Fruit fly (Drosophila melanogaster): Measurements from ENCODE around the gene CG43390.

CG43390 gene

dm6 chr3L:11561946-11562760 is 17.6 kb downstream of the CG43390 start, which contains the start of the genes CG7394 and Mob2 (continued):
- TF ChIP-seq Pdp1 (GFP tag; optimal IDR thresholded peaks at IDR 0.05), result peak; percentile 61 to 91
- TF ChIP-seq HHEX (GFP tag; optimal IDR thresholded peaks at IDR 0.05), result peak; percentile 80
- TF ChIP-seq Sry-β (GFP tag; optimal IDR thresholded peaks at IDR 0.05), result peak; percentile 50
- TF ChIP-seq yki (optimal IDR thresholded peaks at IDR 0.05), result no peak
- peak; percentile 68 for TF ChIP-seq cas (GFP tag; IDR thresholded peaks at IDR 0.05)
- peak; percentile 84 for TF ChIP-seq kay (GFP tag; optimal IDR thresholded peaks at IDR 0.05)
- TF ChIP-seq so (GFP tag; IDR thresholded peaks at IDR 0.05), result peak; percentile 79; the same call in 2 of the 3 replicates
- TF ChIP-seq CG18262 (tag; optimal IDR thresholded peaks at IDR 0.05), result peak; percentile 86
- TF ChIP-seq E2f2 (GFP tag; IDR thresholded peaks at IDR 0.05), result peak; percentile 70
- TF ChIP-seq CG31365 (tag; optimal IDR thresholded peaks at IDR 0.05), result peak; percentile 57
- TF ChIP-seq CG10565 (GFP tag; optimal IDR thresholded peaks at IDR 0.05), result no peak
- TF ChIP-seq Hr3 (GFP tag; optimal IDR thresholded peaks at IDR 0.05), result peak; percentile 92
- peak; percentile 7 for TF ChIP-seq pfk (GFP tag; optimal IDR thresholded peaks at IDR 0.05)
- peak; percentile 63 for TF ChIP-seq CG4360 (GFP tag; IDR thresholded peaks at IDR 0.05)
- TF ChIP-seq D19A (tag; optimal IDR thresholded peaks at IDR 0.05), result peak; percentile 69
- peak; percentile 76 for TF ChIP-seq Nf-YC (tag; optimal IDR thresholded peaks at IDR 0.05)
- peak; percentile 89 for TF ChIP-seq CG1602 (GFP tag; optimal IDR thresholded peaks at IDR 0.05)
- TF ChIP-seq Hr51 (GFP tag; optimal IDR thresholded peaks at IDR 0.05), result peak; percentile 88 to 92
- peak; percentile 63 for TF ChIP-seq Antp (GFP tag; optimal IDR thresholded peaks at IDR 0.05)
- peak; percentile 88 for TF ChIP-seq CG4424 (GFP tag; optimal IDR thresholded peaks at IDR 0.05)
- peak; percentile 72 for TF ChIP-seq CG6813 (GFP tag; optimal IDR thresholded peaks at IDR 0.05)
- peak; percentile 81 for TF ChIP-seq HLH54F (GFP tag; optimal IDR thresholded peaks at IDR 0.05)
- no peak for TF ChIP-seq cad (GFP tag; optimal IDR thresholded peaks at IDR 0.05)
- peak; percentile 79 for TF ChIP-seq Oaz (GFP tag; IDR thresholded peaks at IDR 0.05)
- peak in 2 of 3 experiments; percentile 14 to 83 for TF ChIP-seq Stat92E (GFP tag; optimal IDR thresholded peaks at IDR 0.05)
- TF ChIP-seq CG10366 (GFP tag; IDR thresholded peaks at IDR 0.05), result peak; percentile 93
- peak; percentile 88 for TF ChIP-seq CG14441 (GFP tag; IDR thresholded peaks at IDR 0.05)
- peak; percentile 95 for TF ChIP-seq lilli (GFP tag; optimal IDR thresholded peaks at IDR 0.05)
- peak; percentile 52; the same call in 1 of the 2 replicates for TF ChIP-seq CG11696 (GFP tag; IDR thresholded peaks at IDR 0.05)
- peak; percentile 4 for TF ChIP-seq CTCF (GFP tag; optimal IDR thresholded peaks at IDR 0.05)
- peak; percentile 89 for TF ChIP-seq CG2712 (tag; optimal IDR thresholded peaks at IDR 0.05)
- TF ChIP-seq Lhr (GFP tag; optimal IDR thresholded peaks at IDR 0.05), result peak; percentile 72

dm6 chr3L:11560885-11561284 is 18.9 kb downstream of the CG43390 start:
- TF ChIP-seq ham (GFP tag; IDR thresholded peaks at IDR 0.05) (no peak), nom (GFP tag; optimal IDR thresholded peaks at IDR 0.05) (peak; percentile 27), CG2202 (tag; optimal IDR thresholded peaks at IDR 0.05) (no peak), cg (GFP tag; optimal IDR thresholded peaks at IDR 0.05) (peak; percentile 40), lov (optimal IDR thresholded peaks at IDR 0.05) (no peak), lov (GFP tag; IDR thresholded peaks at IDR 0.05) (0 out of 3 replicates have a peak, but pooled peaks have one; percentile 18), CG17385 (GFP tag; optimal IDR thresholded peaks at IDR 0.05) (peak; percentile 57), tll (GFP tag; optimal IDR thresholded peaks at IDR 0.05) (peak in 1 of 2 experiments; percentile 6), CG6791 (GFP tag; IDR thresholded peaks at IDR 0.05; ENCODE audit: partially characterized antibody) (no peak)
